Fruit fly (Drosophila melanogaster) whole organism, prepupa: ENCODE data around the gene Rheb.

Experiments
- Blimp-1 ChIP-seq: fragments of 200-800 bp; sonication (Bioruptor generic); optimal IDR thresholded peaks from 3 replicates; lab custom pipeline; 2017; ENCODE audit warnings: missing biosample characterization, missing genetic modification characterization, mild to moderate bottlenecking, moderate library complexity, missing genetic modification reagents
- CG10631 ChIP-seq: fragments of 200-800 bp; sonication (Bioruptor generic); optimal IDR thresholded peaks from 2 replicates; lab custom pipeline; 2016; ENCODE audit warnings: missing biosample characterization, missing genetic modification characterization
- CG10669 ChIP-seq: fragments of 200-800 bp; sonication (Bioruptor generic); optimal IDR thresholded peaks from 3 replicates; lab custom pipeline; 2018; ENCODE audit warnings: missing biosample characterization, mild to moderate bottlenecking, missing genetic modification characterization, moderate library complexity
- CG11294 ChIP-seq: fragments of 200-800 bp; sonication (Bioruptor generic); IDR thresholded peaks from 2 replicates; pipeline ENCODE4 v1.3.6; 2022; ENCODE audit warnings: missing biosample characterization, missing genetic modification characterization
- CG11762 ChIP-seq: fragments of 200-800 bp; sonication (Bioruptor generic); optimal IDR thresholded peaks from 3 replicates; lab custom pipeline; 2016; ENCODE audit warnings: missing biosample characterization, missing genetic modification characterization; ENCODE audit not compliant: insufficient read depth
- CG11902 ChIP-seq: fragments of 200-800 bp; sonication (Bioruptor generic); optimal IDR thresholded peaks from 3 replicates; lab custom pipeline; 2016; ENCODE audit warnings: missing biosample characterization, missing genetic modification characterization
- CG1621 ChIP-seq: fragments of 200-800 bp; sonication (Bioruptor generic); optimal IDR thresholded peaks from 3 replicates; lab custom pipeline; 2018; ENCODE audit warnings: missing biosample characterization, mild to moderate bottlenecking, missing genetic modification characterization
- CG32006 ChIP-seq: fragments of 200-800 bp; sonication (Bioruptor generic); optimal IDR thresholded peaks from 3 replicates; lab custom pipeline; 2017; ENCODE audit warnings: missing biosample characterization, mild to moderate bottlenecking, missing genetic modification characterization
- CG3919 ChIP-seq: fragments of 200-800 bp; sonication (Bioruptor generic); optimal IDR thresholded peaks from 3 replicates; lab custom pipeline; 2016; ENCODE audit warnings: missing biosample characterization, missing genetic modification characterization
- CG6792 ChIP-seq: fragments of 200-800 bp; sonication (Bioruptor generic); optimal IDR thresholded peaks from 3 replicates; lab custom pipeline; 2016; ENCODE audit warnings: missing biosample characterization, missing genetic modification characterization
- CG8119 ChIP-seq: fragments of 200-800 bp; sonication (Bioruptor generic); IDR thresholded peaks from 3 replicates; pipeline ENCODE4 v1.3.6; 2022; ENCODE audit warnings: missing biosample characterization, missing genetic modification characterization
- CG8319 ChIP-seq: fragments of 200-800 bp; sonication (Bioruptor generic); optimal IDR thresholded peaks from 3 replicates; lab custom pipeline; 2016; ENCODE audit warnings: missing biosample characterization, missing genetic modification characterization
- CG8632 ChIP-seq: fragments of 200-800 bp; sonication (Bioruptor generic); optimal IDR thresholded peaks from 3 replicates; lab custom pipeline; 2016; ENCODE audit warnings: missing biosample characterization, missing genetic modification characterization
- CG9139 ChIP-seq: fragments of 200-800 bp; sonication (Bioruptor generic); optimal IDR thresholded peaks from 3 replicates; lab custom pipeline; 2017; ENCODE audit warnings: missing biosample characterization, mild to moderate bottlenecking, missing genetic modification characterization
- Eip75B ChIP-seq: fragments of 200-800 bp; sonication (Bioruptor generic); optimal IDR thresholded peaks from 3 replicates; lab custom pipeline; 2016; ENCODE audit warnings: missing biosample characterization, missing genetic modification characterization
- Eip78C ChIP-seq: fragments of 200-800 bp; sonication (Bioruptor generic); peaks from one replicate; lab custom pipeline; 2016; ENCODE audit warnings: missing biosample characterization, missing genetic modification characterization
- Ets96B ChIP-seq: fragments of 200-800 bp; optimal IDR thresholded peaks from 2 replicates; lab custom pipeline; 2019; ENCODE audit warnings: missing biosample characterization, mild to moderate bottlenecking, missing genetic modification characterization, moderate library complexity
- Smox ChIP-seq: fragments of 200-800 bp; sonication (Bioruptor generic); optimal IDR thresholded peaks from 3 replicates; lab custom pipeline; 2016; ENCODE audit warnings: missing biosample characterization, missing genetic modification characterization
- Sox102F ChIP-seq: fragments of 200-800 bp; sonication (Bioruptor generic); optimal IDR thresholded peaks from 2 replicates; lab custom pipeline; 2016; ENCODE audit warnings: missing biosample characterization, mild to moderate bottlenecking, missing genetic modification characterization
- Sox15 ChIP-seq: fragments of 200-800 bp; sonication (Bioruptor generic); optimal IDR thresholded peaks from 3 replicates; lab custom pipeline; 2016; ENCODE audit warnings: missing biosample characterization, missing genetic modification characterization
- cyc ChIP-seq: fragments of 200-800 bp; sonication (Bioruptor generic); optimal IDR thresholded peaks from 3 replicates; lab custom pipeline; 2016; ENCODE audit warnings: missing biosample characterization, missing genetic modification characterization
- dsx ChIP-seq: fragments of 200-800 bp; optimal IDR thresholded peaks from 3 replicates; lab custom pipeline; 2019; ENCODE audit warnings: missing biosample characterization, mild to moderate bottlenecking, missing genetic modification characterization, moderate library complexity; ENCODE audit not compliant: poor library complexity, severe bottlenecking
- fd59A ChIP-seq: fragments of 200-800 bp; sonication (Bioruptor generic); optimal IDR thresholded peaks from 2 replicates; lab custom pipeline; 2017; ENCODE audit warnings: missing biosample characterization, mild to moderate bottlenecking, missing genetic modification characterization, missing genetic modification reagents
- fd85E ChIP-seq: fragments of 200-800 bp; sonication (Bioruptor generic); optimal IDR thresholded peaks from 3 replicates; lab custom pipeline; 2016; ENCODE audit warnings: missing biosample characterization, missing genetic modification characterization
- lz ChIP-seq: fragments of 200-800 bp; sonication (Bioruptor generic); optimal IDR thresholded peaks from 3 replicates; lab custom pipeline; 2016; ENCODE audit warnings: missing biosample characterization, missing genetic modification characterization
- net ChIP-seq: fragments of 200-800 bp; sonication (Bioruptor generic); optimal IDR thresholded peaks from 3 replicates; lab custom pipeline; 2016; ENCODE audit warnings: missing biosample characterization, missing genetic modification characterization
- pdm3 ChIP-seq: fragments of 200-800 bp; sonication (Bioruptor generic); optimal IDR thresholded peaks from 3 replicates; lab custom pipeline; 2016; ENCODE audit warnings: missing biosample characterization, missing genetic modification characterization
- salr ChIP-seq, 2 experiments: fragments of 200-800 bp; sonication (Bioruptor generic); optimal IDR thresholded peaks; 3 replicates each; lab custom pipeline; 2016 to 2018; ENCODE audit warnings: missing biosample characterization in 2 of 2, missing genetic modification characterization in 2 of 2, mild to moderate bottlenecking in 1 of 2
- spab ChIP-seq: fragments of 200-800 bp; sonication (Bioruptor generic); optimal IDR thresholded peaks from 2 replicates; lab custom pipeline; 2017; ENCODE audit warnings: missing biosample characterization, mild to moderate bottlenecking, missing genetic modification characterization, missing genetic modification reagents
- svp ChIP-seq: fragments of 200-800 bp; sonication (Bioruptor generic); peaks from one replicate; lab custom pipeline; 2016; ENCODE audit warnings: missing biosample characterization, missing genetic modification characterization

The Rheb gene

DNA sequence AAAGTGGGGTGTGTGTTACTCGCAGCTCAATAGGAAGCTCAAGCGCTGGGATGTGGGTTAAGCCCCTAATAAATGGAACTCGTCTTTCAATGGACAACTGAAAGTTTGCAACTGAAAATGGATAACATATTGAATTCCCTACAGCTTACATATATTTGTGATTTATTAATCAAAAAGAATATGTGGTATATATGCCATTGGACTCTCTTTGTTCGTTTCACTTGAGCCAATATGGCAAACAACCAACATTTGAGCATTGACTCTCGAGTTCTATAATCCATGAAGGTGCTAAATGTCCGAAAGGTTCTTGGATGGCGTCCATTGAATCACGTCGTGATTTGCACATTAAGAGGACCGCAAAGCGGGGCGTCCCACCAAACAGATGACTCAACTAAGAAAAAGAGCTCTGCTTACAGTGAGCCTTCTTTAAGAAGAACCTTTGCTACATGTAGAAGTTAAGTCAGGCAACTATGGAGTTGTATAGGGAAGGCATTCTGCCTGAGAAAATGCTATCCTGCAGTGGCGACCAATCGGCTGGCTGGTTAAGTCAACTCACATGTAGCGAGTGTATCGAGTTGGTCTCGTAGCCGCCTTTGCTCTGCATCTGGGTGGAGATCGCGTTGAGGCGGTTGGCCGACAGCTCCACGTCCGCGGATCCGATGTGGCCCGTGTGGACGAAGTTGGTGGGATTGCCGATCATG is 49.4 kb downstream of the Rheb start (continued):
- TF ChIP-seq Smox (GFP tag; lab: Kevin White, UChicago) (peak; percentile 8), CG8632 (GFP tag; lab: Kevin White, UChicago) (peak; percentile 23), CG10631 (GFP tag; lab: Kevin White, UChicago) (no peak), net (GFP tag; lab: Kevin White, UChicago) (peak; percentile 27), Eip78C (GFP tag; lab: Kevin White, UChicago) (peak; percentile 76), Ets96B (tag; lab: Kevin White, UChicago) (peak; percentile 32), CG1621 (peak; percentile 19), CG32006 (peak; percentile 68), Sox15 (GFP tag; lab: Kevin White, UChicago) (peak; percentile 15), lz (GFP tag; lab: Kevin White, UChicago) (peak; percentile 40), fd59A (GFP tag; lab: Kevin White, UChicago) (no peak), CG11294 (GFP tag; lab: Robert Waterston, UW) (no peak), Blimp-1 (GFP tag; lab: Kevin White, UChicago) (no peak), dsx (GFP tag; lab: Kevin White, UChicago) (peak; percentile 2), salr (GFP tag; optimal IDR thresholded peaks at IDR 0.05; lab: Kevin White, UChicago) (no peak), fd85E (GFP tag; lab: Kevin White, UChicago) (no peak), CG11762 (GFP tag; lab: Kevin White, UChicago) (no peak), CG6792 (GFP tag; lab: Kevin White, UChicago) (peak; percentile 24), CG8319 (no peak), CG10669 (GFP tag; lab: Kevin White, UChicago) (peak; percentile 25), CG9139 (no peak), CG3919 (GFP tag; lab: Kevin White, UChicago) (peak; percentile 57), CG11902 (GFP tag; lab: Kevin White, UChicago) (peak; percentile 34), spab (no peak), Eip75B (GFP tag; lab: Kevin White, UChicago) (peak; percentile 52), cyc (GFP tag; lab: Kevin White, UChicago) (peak; percentile 45), svp (GFP tag; lab: Kevin White, UChicago) (peak; percentile 66), CG8119 (GFP tag; lab: Robert Waterston, UW) (peak; percentile 59; the same call in 2 of the 3 replicates), Sox102F (GFP tag; lab: Kevin White, UChicago) (no peak), pdm3 (GFP tag; lab: Kevin White, UChicago) (peak; percentile 51)
